Fruit fly (Drosophila melanogaster) whole organism, prepupa: Measurements from ENCODE around the gene CG13731.

Source experiments
- Blimp-1 ChIP-seq: fragments of 200-800 bp; sonication (Bioruptor generic); optimal IDR thresholded peaks from 3 replicates; lab custom pipeline; 2017; ENCODE audit warnings: missing biosample characterization, missing genetic modification characterization, mild to moderate bottlenecking, moderate library complexity, missing genetic modification reagents
- CG10669 ChIP-seq: fragments of 200-800 bp; sonication (Bioruptor generic); optimal IDR thresholded peaks from 3 replicates; lab custom pipeline; 2018; ENCODE audit warnings: missing biosample characterization, mild to moderate bottlenecking, missing genetic modification characterization, moderate library complexity
- CG11294 ChIP-seq: fragments of 200-800 bp; sonication (Bioruptor generic); IDR thresholded peaks from 2 replicates; pipeline ENCODE4 v1.3.6; 2022; ENCODE audit warnings: missing biosample characterization, missing genetic modification characterization
- CG11762 ChIP-seq: fragments of 200-800 bp; sonication (Bioruptor generic); optimal IDR thresholded peaks from 3 replicates; lab custom pipeline; 2016; ENCODE audit warnings: missing biosample characterization, missing genetic modification characterization; ENCODE audit not compliant: insufficient read depth
- CG11902 ChIP-seq: fragments of 200-800 bp; sonication (Bioruptor generic); optimal IDR thresholded peaks from 3 replicates; lab custom pipeline; 2016; ENCODE audit warnings: missing biosample characterization, missing genetic modification characterization
- CG15336 ChIP-seq: fragments of 200-800 bp; sonication (Bioruptor generic); IDR thresholded peaks from 2 replicates; pipeline ENCODE4 v1.3.6; 2022; ENCODE audit warnings: missing biosample characterization, missing genetic modification characterization
- CG1621 ChIP-seq: fragments of 200-800 bp; sonication (Bioruptor generic); optimal IDR thresholded peaks from 3 replicates; lab custom pipeline; 2018; ENCODE audit warnings: missing biosample characterization, mild to moderate bottlenecking, missing genetic modification characterization
- CG16779 ChIP-seq: fragments of 200-800 bp; sonication (Bioruptor generic); optimal IDR thresholded peaks from 3 replicates; lab custom pipeline; 2017; ENCODE audit warnings: missing biosample characterization, mild to moderate bottlenecking, missing genetic modification characterization
- CG31627 ChIP-seq: fragments of 200-800 bp; sonication (Bioruptor generic); optimal IDR thresholded peaks from 3 replicates; lab custom pipeline; 2016; ENCODE audit warnings: missing biosample characterization, missing genetic modification characterization
- CG32006 ChIP-seq: fragments of 200-800 bp; sonication (Bioruptor generic); optimal IDR thresholded peaks from 3 replicates; lab custom pipeline; 2017; ENCODE audit warnings: missing biosample characterization, mild to moderate bottlenecking, missing genetic modification characterization
- CG3919 ChIP-seq: fragments of 200-800 bp; sonication (Bioruptor generic); optimal IDR thresholded peaks from 3 replicates; lab custom pipeline; 2016; ENCODE audit warnings: missing biosample characterization, missing genetic modification characterization
- CG4318 ChIP-seq: fragments of 200-800 bp; sonication (Bioruptor generic); optimal IDR thresholded peaks from 3 replicates; lab custom pipeline; 2017; ENCODE audit warnings: missing biosample characterization, mild to moderate bottlenecking, missing genetic modification characterization
- CG6163 ChIP-seq: fragments of 200-800 bp; sonication (Bioruptor generic); IDR thresholded peaks from 3 replicates; pipeline ENCODE4 v1.3.6; 2022; ENCODE audit warnings: missing biosample characterization, missing genetic modification characterization
- CG6792 ChIP-seq: fragments of 200-800 bp; sonication (Bioruptor generic); optimal IDR thresholded peaks from 3 replicates; lab custom pipeline; 2016; ENCODE audit warnings: missing biosample characterization, missing genetic modification characterization
- CG6854 ChIP-seq: fragments of 200-800 bp; sonication (Bioruptor generic); optimal IDR thresholded peaks from 2 replicates; lab custom pipeline; 2017; ENCODE audit warnings: missing biosample characterization, mild to moderate bottlenecking, missing genetic modification characterization
- CG7368 ChIP-seq: fragments of 200-800 bp; sonication (Bioruptor generic); optimal IDR thresholded peaks from 3 replicates; lab custom pipeline; 2016; ENCODE audit warnings: missing biosample characterization, missing genetic modification characterization
- CG8119 ChIP-seq: fragments of 200-800 bp; sonication (Bioruptor generic); IDR thresholded peaks from 3 replicates; pipeline ENCODE4 v1.3.6; 2022; ENCODE audit warnings: missing biosample characterization, missing genetic modification characterization
- CG8319 ChIP-seq: fragments of 200-800 bp; sonication (Bioruptor generic); optimal IDR thresholded peaks from 3 replicates; lab custom pipeline; 2016; ENCODE audit warnings: missing biosample characterization, missing genetic modification characterization
- CG8632 ChIP-seq: fragments of 200-800 bp; sonication (Bioruptor generic); optimal IDR thresholded peaks from 3 replicates; lab custom pipeline; 2016; ENCODE audit warnings: missing biosample characterization, missing genetic modification characterization
- Eip75B ChIP-seq: fragments of 200-800 bp; sonication (Bioruptor generic); optimal IDR thresholded peaks from 3 replicates; lab custom pipeline; 2016; ENCODE audit warnings: missing biosample characterization, missing genetic modification characterization
- Eip93F ChIP-seq: fragments of 200-800 bp; sonication (Bioruptor generic); optimal IDR thresholded peaks from 2 replicates; lab custom pipeline; 2016; ENCODE audit warnings: missing biosample characterization, mild to moderate bottlenecking, missing genetic modification characterization
- Ets21C ChIP-seq: fragments of 200-800 bp; sonication (Bioruptor generic); optimal IDR thresholded peaks from 3 replicates; lab custom pipeline; 2016; ENCODE audit warnings: missing biosample characterization, missing genetic modification characterization
- Gug ChIP-seq: fragments of 200-800 bp; sonication (Bioruptor generic); IDR thresholded peaks from 2 replicates; pipeline ENCODE4 v1.3.6; 2022; ENCODE audit warnings: missing biosample characterization, missing genetic modification characterization
- Hr38 ChIP-seq: sonication (Bioruptor generic); optimal IDR thresholded peaks from 2 replicates; lab custom pipeline; 2016; ENCODE audit warnings: missing biosample characterization, missing genetic modification characterization
- Hr39 ChIP-seq: fragments of 200-800 bp; sonication (Bioruptor generic); optimal IDR thresholded peaks from 2 replicates; lab custom pipeline; 2016; ENCODE audit warnings: missing biosample characterization, missing genetic modification characterization
- Hr4 ChIP-seq: fragments of 200-800 bp; sonication (Bioruptor generic); optimal IDR thresholded peaks from 3 replicates; lab custom pipeline; 2016; ENCODE audit warnings: missing biosample characterization, missing genetic modification characterization
- Met ChIP-seq: fragments of 200-800 bp; sonication (Bioruptor generic); optimal IDR thresholded peaks from 3 replicates; lab custom pipeline; 2016; ENCODE audit warnings: missing biosample characterization, missing genetic modification characterization
- OdsH ChIP-seq: fragments of 200-800 bp; sonication (Bioruptor generic); optimal IDR thresholded peaks from 3 replicates; lab custom pipeline; 2016; ENCODE audit warnings: missing biosample characterization, missing genetic modification characterization
- Sox102F ChIP-seq: fragments of 200-800 bp; sonication (Bioruptor generic); optimal IDR thresholded peaks from 2 replicates; lab custom pipeline; 2016; ENCODE audit warnings: missing biosample characterization, mild to moderate bottlenecking, missing genetic modification characterization
- acj6 ChIP-seq: fragments of 200-800 bp; sonication (Bioruptor generic); optimal IDR thresholded peaks from 3 replicates; lab custom pipeline; 2016; ENCODE audit warnings: missing biosample characterization, missing genetic modification characterization
- dac ChIP-seq: fragments of 200-800 bp; sonication (Bioruptor generic); optimal IDR thresholded peaks from 2 replicates; lab custom pipeline; 2017; ENCODE audit warnings: missing biosample characterization, mild to moderate bottlenecking, missing genetic modification characterization
- dsx ChIP-seq: fragments of 200-800 bp; optimal IDR thresholded peaks from 3 replicates; lab custom pipeline; 2019; ENCODE audit warnings: missing biosample characterization, mild to moderate bottlenecking, missing genetic modification characterization, moderate library complexity; ENCODE audit not compliant: poor library complexity, severe bottlenecking
- esn ChIP-seq: fragments of 200-800 bp; sonication (Bioruptor generic); optimal IDR thresholded peaks from 2 replicates; lab custom pipeline; 2016; ENCODE audit warnings: missing biosample characterization, mild to moderate bottlenecking, missing genetic modification characterization, moderate library complexity
- fd59A ChIP-seq: fragments of 200-800 bp; sonication (Bioruptor generic); optimal IDR thresholded peaks from 2 replicates; lab custom pipeline; 2017; ENCODE audit warnings: missing biosample characterization, mild to moderate bottlenecking, missing genetic modification characterization, missing genetic modification reagents
- fkh ChIP-seq: fragments of 200-800 bp; sonication (Bioruptor generic); optimal IDR thresholded peaks from 3 replicates; lab custom pipeline; 2017; ENCODE audit warnings: missing biosample characterization, mild to moderate bottlenecking, missing genetic modification characterization, moderate library complexity
- lz ChIP-seq: fragments of 200-800 bp; sonication (Bioruptor generic); optimal IDR thresholded peaks from 3 replicates; lab custom pipeline; 2016; ENCODE audit warnings: missing biosample characterization, missing genetic modification characterization
- net ChIP-seq: fragments of 200-800 bp; sonication (Bioruptor generic); optimal IDR thresholded peaks from 3 replicates; lab custom pipeline; 2016; ENCODE audit warnings: missing biosample characterization, missing genetic modification characterization
- pdm3 ChIP-seq: fragments of 200-800 bp; sonication (Bioruptor generic); optimal IDR thresholded peaks from 3 replicates; lab custom pipeline; 2016; ENCODE audit warnings: missing biosample characterization, missing genetic modification characterization
- salr ChIP-seq, 2 experiments: fragments of 200-800 bp; sonication (Bioruptor generic); optimal IDR thresholded peaks; 3 replicates each; lab custom pipeline; 2016 to 2018; ENCODE audit warnings: missing biosample characterization in 2 of 2, missing genetic modification characterization in 2 of 2, mild to moderate bottlenecking in 1 of 2
- spab ChIP-seq: fragments of 200-800 bp; sonication (Bioruptor generic); optimal IDR thresholded peaks from 2 replicates; lab custom pipeline; 2017; ENCODE audit warnings: missing biosample characterization, mild to moderate bottlenecking, missing genetic modification characterization, missing genetic modification reagents
- ss ChIP-seq, 2 experiments: fragments of 200-800 bp; sonication (Bioruptor generic); optimal IDR thresholded peaks; 2 replicates in 1 of 2; 3 replicates in 1 of 2; lab custom pipeline; 2017 to 2018; ENCODE audit warnings: mild to moderate bottlenecking in 2 of 2, missing biosample characterization in 2 of 2, missing genetic modification characterization in 2 of 2, moderate library complexity in 1 of 2
- svp ChIP-seq: fragments of 200-800 bp; sonication (Bioruptor generic); peaks from one replicate; lab custom pipeline; 2016; ENCODE audit warnings: missing biosample characterization, missing genetic modification characterization
- topi ChIP-seq: fragments of 200-800 bp; sonication (Bioruptor generic); optimal IDR thresholded peaks from 3 replicates; lab custom pipeline; 2016; ENCODE audit warnings: missing biosample characterization, missing genetic modification characterization
- vri ChIP-seq: fragments of 200-800 bp; sonication (Bioruptor generic); optimal IDR thresholded peaks from 3 replicates; lab custom pipeline; 2016; ENCODE audit warnings: missing biosample characterization, mild to moderate bottlenecking, missing genetic modification characterization

The CG13731 gene

DNA sequence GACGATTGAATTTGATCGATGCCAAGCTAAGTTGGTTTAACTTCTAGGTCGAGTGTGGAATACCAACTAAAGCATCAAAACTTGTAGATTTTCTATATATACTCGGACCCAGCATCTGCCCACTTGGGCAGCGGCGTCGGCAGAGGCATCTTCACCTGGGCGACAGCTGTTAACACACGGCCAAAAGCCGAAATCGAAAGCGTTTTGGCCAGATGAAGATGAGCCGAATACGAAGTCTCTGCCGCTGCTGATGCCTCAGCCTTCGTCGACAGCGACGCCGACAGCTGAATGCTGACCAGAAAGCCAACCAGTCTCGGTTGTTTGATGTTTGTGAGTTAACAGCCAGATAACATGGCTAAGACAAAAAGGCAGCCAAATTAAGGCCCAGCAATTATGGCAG lies at the start of gene CG13731:
TSS of gene CG13731 (minus strand) at position 62 of the 400 bp plus-strand sequence.
- TF ChIP-seq topi (GFP tag; lab: Kevin White, UChicago) (no peak), CG6163 (GFP tag; lab: Robert Waterston, UW) (no peak), fkh (GFP tag; lab: Kevin White, UChicago) (no peak), CG11762 (GFP tag; lab: Kevin White, UChicago) (no peak), pdm3 (GFP tag; lab: Kevin White, UChicago) (no peak), CG4318 (GFP tag; lab: Kevin White, UChicago) (no peak), CG31627 (GFP tag; lab: Kevin White, UChicago) (no peak), Hr4 (GFP tag; lab: Kevin White, UChicago) (no peak), net (GFP tag; lab: Kevin White, UChicago) (no peak)

- no peak for TF ChIP-seq fd59A (GFP tag; lab: Kevin White, UChicago)
- no peak for TF ChIP-seq dsx (GFP tag; lab: Kevin White, UChicago)
- TF ChIP-seq acj6 (GFP tag; lab: Kevin White, UChicago): no peak
- no peak for TF ChIP-seq CG16779 (tag; lab: Kevin White, UChicago)
- no peak for TF ChIP-seq Sox102F (GFP tag; lab: Kevin White, UChicago)
- TF ChIP-seq lz: no peak
- TF ChIP-seq CG3919 (GFP tag; lab: Kevin White, UChicago): no peak
- TF ChIP-seq net (GFP tag; lab: Kevin White, UChicago): no peak
- TF ChIP-seq ss (GFP tag; optimal IDR thresholded peaks at IDR 0.05; lab: Kevin White, UChicago): no peak
Observed at dm6 chr3L:17436331-17436730, 47.6 kb upstream of the CG13731 start, which contains the start of gene CG12229. TSS of gene CG12229 (minus strand) at chr3L:17436431.

DNA sequence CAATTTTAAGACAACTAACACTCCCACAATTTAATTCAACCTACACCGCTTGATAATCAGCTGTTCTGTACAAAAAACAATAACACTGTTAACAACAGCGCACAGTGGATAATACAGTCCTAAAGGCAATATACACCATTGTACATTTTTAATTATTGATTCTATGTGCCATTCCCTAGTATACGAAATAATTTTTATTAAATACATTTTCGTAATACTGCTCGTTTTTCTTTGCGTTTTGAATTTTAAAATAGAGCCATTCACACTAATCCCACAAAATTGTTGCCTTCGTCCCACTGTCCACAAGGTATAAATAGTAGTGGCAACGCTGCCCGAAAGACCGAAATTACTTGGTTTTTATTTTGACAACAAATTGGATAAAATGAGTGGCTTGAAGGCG lies 44.8 kb upstream of the CG13731 start, which contains the start of the genes Coq4 and CG32176:
TSS of gene Coq4 (minus strand) at position 67 of the 400 bp plus-strand sequence.
TSS of gene CG32176 (plus strand) at position 314 of the 400 bp plus-strand sequence.
- peak; percentile 99 for TF ChIP-seq Hr39 (GFP tag; lab: Kevin White, UChicago)
- peak; percentile 97 for TF ChIP-seq CG32006 (GFP tag; lab: Kevin White, UChicago)
- TF ChIP-seq CG11902 (GFP tag; lab: Kevin White, UChicago): peak; percentile 96
- peak; percentile 96 for TF ChIP-seq CG7368 (GFP tag; lab: Kevin White, UChicago)
- peak; percentile 97 for TF ChIP-seq topi (GFP tag; lab: Kevin White, UChicago)
- TF ChIP-seq acj6 (GFP tag; lab: Kevin White, UChicago): peak; percentile 98
- peak; percentile 97 for TF ChIP-seq CG6792
- peak; percentile 98 for TF ChIP-seq Ets21C (GFP tag; lab: Kevin White, UChicago)
- peak; percentile 93 for TF ChIP-seq Eip93F
- TF ChIP-seq CG11294 (GFP tag; lab: Robert Waterston, UW): peak; percentile 92
- TF ChIP-seq Met (GFP tag; lab: Kevin White, UChicago): peak; percentile 97
- TF ChIP-seq Eip75B (GFP tag; lab: Kevin White, UChicago): peak; percentile 97
- TF ChIP-seq CG10669: peak; percentile 94
- TF ChIP-seq CG8632 (GFP tag; lab: Kevin White, UChicago): peak; percentile 94
- peak; percentile 93 for TF ChIP-seq CG8119 (GFP tag; lab: Robert Waterston, UW)
- TF ChIP-seq CG8319 (GFP tag; lab: Kevin White, UChicago): peak; percentile 95
- TF ChIP-seq CG31627 (GFP tag; lab: Kevin White, UChicago): peak; percentile 99
- peak; percentile 98 for TF ChIP-seq CG3919 (GFP tag; lab: Kevin White, UChicago)
- peak; percentile 94 for TF ChIP-seq vri (GFP tag; lab: Kevin White, UChicago)
- TF ChIP-seq pdm3 (GFP tag; lab: Kevin White, UChicago): peak; percentile 99
- TF ChIP-seq dsx (GFP tag; lab: Kevin White, UChicago): peak; percentile 90
- TF ChIP-seq CG4318 (GFP tag; lab: Kevin White, UChicago): peak; percentile 95
- TF ChIP-seq dac: peak; percentile 93
- peak; percentile 99 for TF ChIP-seq esn (GFP tag; lab: Kevin White, UChicago)
- TF ChIP-seq fd59A (GFP tag; lab: Kevin White, UChicago): peak; percentile 88
- peak; percentile 94 for TF ChIP-seq CG15336 (GFP tag; lab: Robert Waterston, UW)
- peak; percentile 99 for TF ChIP-seq svp (GFP tag; lab: Kevin White, UChicago)
- peak; percentile 96 for TF ChIP-seq Gug (GFP tag; lab: Robert Waterston, UW)
- TF ChIP-seq CG6163 (GFP tag; lab: Robert Waterston, UW): peak; percentile 97
- peak; percentile 99 for TF ChIP-seq OdsH (GFP tag; lab: Kevin White, UChicago)
- TF ChIP-seq salr (GFP tag; optimal IDR thresholded peaks at IDR 0.05; lab: Kevin White, UChicago): peak; percentile 93 to 95
- peak; percentile 85 for TF ChIP-seq CG6854 (GFP tag; lab: Kevin White, UChicago)
- peak; percentile 78 for TF ChIP-seq Blimp-1 (GFP tag; lab: Kevin White, UChicago)
- TF ChIP-seq CG1621 (tag; lab: Kevin White, UChicago): peak; percentile 94
- peak; percentile 99 for TF ChIP-seq Hr4 (GFP tag; lab: Kevin White, UChicago)
- peak; percentile 98 for TF ChIP-seq lz
- peak; percentile 86 for TF ChIP-seq spab
- peak; percentile 77 to 89 for TF ChIP-seq ss (GFP tag; optimal IDR thresholded peaks at IDR 0.05; lab: Kevin White, UChicago)
- TF ChIP-seq Hr38 (GFP tag; lab: Kevin White, UChicago): peak; percentile 96
